Worm (Caenorhabditis elegans): ENCODE data around the gene kel-3.

Gene kel-3

DNA sequence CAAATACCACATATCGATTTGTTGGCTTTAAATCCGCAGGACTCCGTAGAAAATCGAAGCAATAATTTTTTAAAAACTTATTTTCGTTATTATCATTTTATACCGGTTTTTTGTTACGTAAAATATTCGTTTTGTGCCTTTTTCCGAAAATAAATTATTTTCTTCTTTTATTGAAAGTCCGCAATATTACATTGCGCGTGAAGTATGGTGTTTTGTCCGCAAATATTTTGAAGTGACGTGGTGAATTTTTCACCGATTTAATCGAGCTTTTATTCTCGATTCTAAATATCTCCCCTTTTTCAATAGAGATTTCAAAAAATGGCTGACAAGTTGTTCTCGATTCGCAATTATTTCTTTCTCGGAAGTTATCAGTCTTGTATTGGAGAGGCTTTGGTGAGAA is 38.6 kb upstream of the kel-3 start, which contains the start of gene cope-1:
TSS of gene cope-1 (plus strand) at position 229 of the 400 bp plus-strand sequence.
- TF ChIP-seq nhr-28 (tag; optimal IDR thresholded peaks at IDR 0.05) (no peak), hmg-11 (tag; optimal IDR thresholded peaks at IDR 0.05) (peak; percentile 67), nfya-1 (tag; optimal IDR thresholded peaks at IDR 0.05; ENCODE audit: insufficient read depth) (peak; percentile 46), lin-15B (tag; optimal IDR thresholded peaks at IDR 0.05) (peak; percentile 28)

DNA sequence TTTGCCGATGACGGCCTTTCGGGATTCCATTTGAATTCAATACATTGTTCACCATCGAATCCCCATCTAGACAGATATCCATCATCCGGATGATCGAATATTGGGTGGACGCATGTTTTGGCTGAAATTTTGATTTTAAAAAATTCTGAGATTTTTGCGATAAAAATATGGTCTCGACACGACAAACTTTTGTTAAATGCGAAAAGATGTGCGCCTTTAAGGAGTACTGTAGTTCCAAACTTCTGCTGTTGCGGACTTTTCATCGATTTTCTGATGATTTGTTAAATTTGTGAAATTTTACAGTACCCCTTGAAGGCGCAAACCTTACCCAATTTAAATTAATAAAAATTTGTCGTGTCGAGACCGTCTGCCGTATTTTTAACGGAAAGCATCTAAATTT is 36.8 kb upstream of the kel-3 start:
- TF ChIP-seq ama-1 (optimal IDR thresholded peaks at IDR 0.05): peak; percentile 37
- TF ChIP-seq mml-1 (tag; optimal IDR thresholded peaks at IDR 0.05): no peak
- TF ChIP-seq fkh-10 (GFP tag; optimal IDR thresholded peaks at IDR 0.05): no peak
- no peak for TF ChIP-seq ZK546.5 (tag; optimal IDR thresholded peaks at IDR 0.05)

DNA sequence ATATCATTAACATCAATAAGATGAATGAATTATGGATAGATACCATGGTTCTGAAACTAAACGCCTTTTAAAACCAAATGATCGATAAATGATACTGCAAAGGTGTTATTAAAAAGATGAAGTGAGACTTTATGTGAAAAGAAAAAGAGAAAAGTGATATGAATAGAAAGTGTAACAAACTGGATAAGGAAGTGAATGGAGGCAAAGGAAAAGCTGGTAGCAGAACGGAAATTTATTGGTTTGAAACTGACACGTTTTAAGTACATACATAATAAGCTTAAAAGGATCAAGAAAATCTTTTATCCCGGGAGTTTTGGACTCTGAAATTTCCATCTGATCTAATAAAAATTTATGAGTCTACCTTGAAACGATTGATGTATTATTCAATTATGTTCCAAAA is 35.0 kb upstream of the kel-3 start, which contains the start of gene bli-5:
TSS of gene bli-5 (minus strand) at position 101 of the 400 bp plus-strand sequence.
- TF ChIP-seq tbx-2 (tag; optimal IDR thresholded peaks at IDR 0.05) (no peak), nfya-1 (tag; optimal IDR thresholded peaks at IDR 0.05; ENCODE audit: insufficient read depth) (no peak), nhr-76 (tag; optimal IDR thresholded peaks at IDR 0.05) (no peak), R02D3.7 (tag; optimal IDR thresholded peaks at IDR 0.05) (no peak), hmg-11 (tag; optimal IDR thresholded peaks at IDR 0.05) (no peak), ztf-11 (tag; optimal IDR thresholded peaks at IDR 0.05) (no peak), nhr-43 (tag; optimal IDR thresholded peaks at IDR 0.05; ENCODE audit: poor library complexity, severe bottlenecking) (no peak), nhr-28 (tag; optimal IDR thresholded peaks at IDR 0.05) (no peak), egl-5 (tag; optimal IDR thresholded peaks at IDR 0.05) (no peak), ztf-4 (tag; optimal IDR thresholded peaks at IDR 0.05) (no peak), sea-2 (GFP tag; optimal IDR thresholded peaks at IDR 0.05) (no peak), daf-12 (tag; optimal IDR thresholded peaks at IDR 0.05) (no peak)

DNA sequence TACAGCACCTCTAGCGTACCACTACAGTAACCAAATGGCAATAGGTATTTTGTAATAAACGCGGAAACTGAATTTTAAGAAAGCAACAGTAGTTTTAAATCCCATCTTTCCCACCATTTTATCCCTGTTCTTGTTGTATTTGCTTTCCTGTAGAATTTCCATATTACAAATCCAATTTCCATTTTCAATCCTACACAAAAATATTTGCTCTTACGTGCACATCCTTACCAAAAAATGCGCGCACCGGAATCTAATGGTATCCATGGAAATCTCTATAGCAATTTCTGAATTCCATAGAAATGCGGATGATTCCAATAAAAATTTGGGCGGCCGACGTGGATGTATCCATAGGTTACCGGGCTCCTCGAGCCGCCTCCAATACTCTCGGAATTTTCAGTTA is 34.5 kb upstream of the kel-3 start, which contains the start of gene trf-1:
TSS of gene trf-1 (plus strand) at position 301 of the 400 bp plus-strand sequence.
- no peak for TF ChIP-seq ztf-4 (tag; optimal IDR thresholded peaks at IDR 0.05)
- no peak for TF ChIP-seq R02D3.7 (tag; optimal IDR thresholded peaks at IDR 0.05)

DNA sequence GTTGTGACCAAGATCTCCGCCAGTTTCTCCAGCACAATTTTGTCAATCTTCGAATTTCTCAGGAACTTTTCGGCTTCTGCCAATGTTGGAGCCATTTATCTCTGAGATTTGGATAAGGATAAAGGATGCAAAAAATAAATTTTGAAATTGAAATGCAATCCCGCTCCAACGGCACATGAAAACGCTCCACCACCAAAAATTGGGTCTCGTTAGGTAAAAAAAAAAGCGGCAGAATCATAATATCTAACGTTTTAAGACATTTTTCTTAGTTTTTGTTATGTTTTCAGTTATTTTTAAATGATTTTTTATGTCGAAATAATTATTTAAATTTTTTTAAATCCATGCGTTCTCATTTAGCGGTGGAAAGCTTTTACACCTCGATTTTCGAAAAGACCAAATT is 30.2 kb upstream of the kel-3 start, which contains the start of gene F45G2.7:
TSS of gene F45G2.7 (minus strand) at position 101 of the 400 bp plus-strand sequence.
- no peak for TF ChIP-seq ceh-28 (tag; optimal IDR thresholded peaks at IDR 0.05)
- TF ChIP-seq lin-15B (tag; optimal IDR thresholded peaks at IDR 0.05): no peak
- TF ChIP-seq pqm-1 (tag; optimal IDR thresholded peaks at IDR 0.05): no peak

DNA sequence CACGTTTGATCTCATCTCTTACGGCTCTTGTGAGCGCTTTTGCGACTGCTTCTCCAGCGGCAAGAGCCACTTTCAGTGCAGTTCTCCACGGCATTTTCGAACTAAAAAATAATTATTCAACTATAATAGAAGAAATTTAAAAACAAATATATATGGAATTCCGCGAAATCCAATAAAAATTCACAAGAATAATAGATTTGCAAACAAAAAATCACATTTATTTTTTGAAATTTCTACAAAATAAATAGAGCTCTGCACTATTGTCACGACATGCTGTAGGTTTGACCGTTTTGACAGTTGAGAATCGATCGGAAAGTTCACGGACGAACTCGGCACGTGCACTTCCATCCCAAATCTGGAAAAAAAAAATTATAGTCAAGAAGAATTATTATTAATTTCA is 29.1 kb upstream of the kel-3 start, which contains the start of gene F45G2.8:
TSS of gene F45G2.8 (minus strand) at position 101 of the 400 bp plus-strand sequence.
- TF ChIP-seq ZK546.5 (tag; optimal IDR thresholded peaks at IDR 0.05): no peak
- TF ChIP-seq unc-39 (tag; optimal IDR thresholded peaks at IDR 0.05): no peak
- no peak for TF ChIP-seq ceh-9 (tag; optimal IDR thresholded peaks at IDR 0.05)
- TF ChIP-seq skn-1 (tag; optimal IDR thresholded peaks at IDR 0.05): no peak
- no peak for TF ChIP-seq nhr-11 (tag; optimal IDR thresholded peaks at IDR 0.05)
- no peak for TF ChIP-seq mdl-1 (tag; optimal IDR thresholded peaks at IDR 0.05)
- TF ChIP-seq fkh-2 (tag; optimal IDR thresholded peaks at IDR 0.05): no peak
- no peak for TF ChIP-seq ceh-28 (tag; optimal IDR thresholded peaks at IDR 0.05)
- no peak for TF ChIP-seq unc-62 (GFP tag; optimal IDR thresholded peaks at IDR 0.05)
- TF ChIP-seq daf-12 (tag; optimal IDR thresholded peaks at IDR 0.05): no peak
- no peak for TF ChIP-seq R02D3.7 (tag; optimal IDR thresholded peaks at IDR 0.05)
- no peak for TF ChIP-seq nhr-77 (tag; optimal IDR thresholded peaks at IDR 0.05)
- no peak for TF ChIP-seq ama-1 (optimal IDR thresholded peaks at IDR 0.05)
- no peak for TF ChIP-seq nhr-23 (tag; optimal IDR thresholded peaks at IDR 0.05)
- TF ChIP-seq snpc-4 (tag; optimal IDR thresholded peaks at IDR 0.05): no peak

DNA sequence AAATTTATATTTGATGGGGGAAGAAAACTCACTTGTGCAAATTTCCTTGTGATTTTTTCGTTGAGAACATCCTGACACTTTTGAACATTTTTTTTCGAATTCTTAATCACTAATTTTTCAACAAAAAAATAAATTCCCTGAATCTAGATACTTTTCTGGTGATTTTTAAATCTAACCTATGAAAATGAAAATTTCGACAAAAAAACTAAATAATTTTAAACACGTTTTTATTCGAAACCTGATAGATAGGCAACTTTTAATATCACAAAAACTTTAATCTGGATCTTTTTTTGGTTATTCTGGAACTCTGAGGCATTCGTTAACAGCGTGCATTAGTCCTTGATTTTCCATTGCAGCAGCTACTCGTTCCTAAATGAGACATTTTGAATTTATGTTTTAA is 27.8 kb upstream of the kel-3 start, which contains the start of gene F45G2.9:
TSS of gene F45G2.9 (minus strand) at position 101 of the 400 bp plus-strand sequence.
- TF ChIP-seq elt-2 (tag; optimal IDR thresholded peaks at IDR 0.05) (no peak), ceh-28 (tag; optimal IDR thresholded peaks at IDR 0.05) (no peak), R02D3.7 (tag; optimal IDR thresholded peaks at IDR 0.05) (no peak), fos-1 (tag; optimal IDR thresholded peaks at IDR 0.05) (no peak), mml-1 (tag; optimal IDR thresholded peaks at IDR 0.05) (no peak), ama-1 (optimal IDR thresholded peaks at IDR 0.05) (no peak), egl-27 (tag; optimal IDR thresholded peaks at IDR 0.05) (no peak), nhr-25 (tag; optimal IDR thresholded peaks at IDR 0.05) (no peak), elt-3 (tag; optimal IDR thresholded peaks at IDR 0.05) (no peak), ceh-82 (tag; optimal IDR thresholded peaks at IDR 0.05) (no peak), nhr-11 (tag; optimal IDR thresholded peaks at IDR 0.05) (no peak), fkh-2 (tag; optimal IDR thresholded peaks at IDR 0.05) (no peak), pqm-1 (tag; optimal IDR thresholded peaks at IDR 0.05) (no peak), hmg-11 (tag; optimal IDR thresholded peaks at IDR 0.05) (no peak)

Measured in whole organism, L3 larva.